Fruit fly (Drosophila melanogaster) whole organism, embryonic: ENCODE data around the gene CG17996.

Source experiments
- Antp ChIP-seq: fragments of 200-800 bp; sonication (Bioruptor generic); optimal IDR thresholded peaks from 3 replicates; lab custom pipeline; 2016; ENCODE audit warnings: missing biosample characterization, missing genetic modification characterization
- Asciz ChIP-seq: fragments of 200-800 bp; sonication (Bioruptor generic); optimal IDR thresholded peaks from 2 replicates; lab custom pipeline; 2017; ENCODE audit warnings: missing biosample characterization, mild to moderate bottlenecking, missing genetic modification characterization, missing genetic modification reagents
- Bteb2 ChIP-seq: fragments of 200-800 bp; sonication (Bioruptor generic); optimal IDR thresholded peaks from 2 replicates; lab custom pipeline; 2016; ENCODE audit warnings: missing biosample characterization, missing genetic modification characterization
- CG10267 ChIP-seq: fragments of 200-800 bp; sonication (Bioruptor generic); optimal IDR thresholded peaks from 2 replicates; lab custom pipeline; 2018; ENCODE audit warnings: missing biosample characterization, mild to moderate bottlenecking, missing genetic modification characterization, moderate library complexity
- CG10462 ChIP-seq: fragments of 200-800 bp; sonication (Bioruptor generic); optimal IDR thresholded peaks from 2 replicates; lab custom pipeline; 2016; ENCODE audit warnings: missing biosample characterization, missing genetic modification characterization
- CG10565 ChIP-seq: fragments of 200-800 bp; sonication (Bioruptor generic); optimal IDR thresholded peaks from 3 replicates; lab custom pipeline; 2016; ENCODE audit warnings: missing biosample characterization, mild to moderate bottlenecking, missing genetic modification characterization
- CG10654 ChIP-seq: fragments of 200-800 bp; sonication (Bioruptor generic); optimal IDR thresholded peaks from 2 replicates; lab custom pipeline; 2016; ENCODE audit warnings: missing biosample characterization, missing genetic modification characterization
- CG15269 ChIP-seq: fragments of 200-800 bp; sonication (Bioruptor generic); optimal IDR thresholded peaks from 2 replicates; lab custom pipeline; 2018; ENCODE audit warnings: missing biosample characterization, mild to moderate bottlenecking, missing genetic modification characterization, moderate library complexity
- CG2712 ChIP-seq: fragments of 200-800 bp; optimal IDR thresholded peaks from 3 replicates; lab custom pipeline; 2019; ENCODE audit warnings: missing biosample characterization, mild to moderate bottlenecking, missing genetic modification characterization, moderate library complexity
- CG3065 ChIP-seq: fragments of 200-800 bp; sonication (Bioruptor generic); optimal IDR thresholded peaks from 2 replicates; lab custom pipeline; 2016; ENCODE audit warnings: missing biosample characterization, missing genetic modification characterization
- CG32532 ChIP-seq: fragments of 200-800 bp; sonication (Bioruptor generic); IDR thresholded peaks from 2 replicates; pipeline ENCODE4 v1.3.6; 2022; ENCODE audit warnings: missing biosample characterization, missing genetic modification characterization
- CG34376 ChIP-seq: fragments of 200-800 bp; sonication (Bioruptor generic); optimal IDR thresholded peaks from 2 replicates; lab custom pipeline; 2018; ENCODE audit warnings: missing biosample characterization, mild to moderate bottlenecking, missing genetic modification characterization
- CG3726 ChIP-seq: fragments of 200-800 bp; sonication (Bioruptor generic); IDR thresholded peaks from 3 replicates; pipeline ENCODE4, ENCODE4 v1.3.6; 2022; ENCODE audit warnings: missing biosample characterization, missing genetic modification characterization
- CG3847 ChIP-seq: fragments of 200-800 bp; sonication (Bioruptor generic); IDR thresholded peaks from 2 replicates; pipeline ENCODE4 v1.3.6; 2022; ENCODE audit warnings: missing biosample characterization, missing genetic modification characterization
- CG6765 ChIP-seq: fragments of 200-800 bp; sonication (Bioruptor generic); optimal IDR thresholded peaks from 3 replicates; lab custom pipeline; 2017; ENCODE audit warnings: missing biosample characterization, mild to moderate bottlenecking, missing genetic modification characterization
- CG7357 ChIP-seq: fragments of 200-800 bp; sonication (Bioruptor generic); IDR thresholded peaks from 3 replicates; pipeline ENCODE4 v1.3.6; 2022; ENCODE audit warnings: missing biosample characterization, missing genetic modification characterization
- CG7928 ChIP-seq: fragments of 200-800 bp; sonication (Bioruptor generic); optimal IDR thresholded peaks from 2 replicates; lab custom pipeline; 2017; ENCODE audit warnings: missing biosample characterization, mild to moderate bottlenecking, missing genetic modification characterization
- CG8765 ChIP-seq: fragments of 200-800 bp; sonication (Bioruptor generic); IDR thresholded peaks from 2 replicates; pipeline ENCODE4 v1.3.6; 2022; ENCODE audit warnings: missing biosample characterization, missing genetic modification characterization
- CG8944 ChIP-seq: fragments of 200-800 bp; sonication (Bioruptor generic); optimal IDR thresholded peaks from 3 replicates; lab custom pipeline; 2016; ENCODE audit warnings: missing biosample characterization, missing genetic modification characterization
- CHES-1-like ChIP-seq: fragments of 200-800 bp; sonication (Bioruptor generic); optimal IDR thresholded peaks from 2 replicates; lab custom pipeline; 2016; ENCODE audit warnings: missing biosample characterization, missing genetic modification characterization
- CkIIα-i1 ChIP-seq: fragments of 200-800 bp; sonication (Bioruptor generic); IDR thresholded peaks from 2 replicates; pipeline ENCODE4 v1.3.6; 2022; ENCODE audit warnings: missing biosample characterization, missing genetic modification characterization
- Dek ChIP-seq: fragments of 200-800 bp; sonication (Bioruptor generic); optimal IDR thresholded peaks from 3 replicates; lab custom pipeline; 2019; ENCODE audit warnings: missing biosample characterization, mild to moderate bottlenecking, missing genetic modification characterization, moderate library complexity
- Dip2 ChIP-seq: fragments of 200-800 bp; sonication (Bioruptor generic); IDR thresholded peaks from 2 replicates; pipeline ENCODE4 v1.3.6; 2022; ENCODE audit warnings: missing biosample characterization, missing genetic modification characterization
- Dip3 ChIP-seq: fragments of 200-800 bp; sonication (Bioruptor generic); optimal IDR thresholded peaks from 3 replicates; lab custom pipeline; 2016; ENCODE audit warnings: missing biosample characterization, missing genetic modification characterization
- Dref ChIP-seq: fragments of 200-800 bp; sonication (Bioruptor generic); IDR thresholded peaks from 2 replicates; pipeline ENCODE4 v1.3.6; 2022; ENCODE audit warnings: missing biosample characterization, missing genetic modification characterization
- Gug ChIP-seq: fragments of 200-800 bp; sonication (Bioruptor generic); IDR thresholded peaks from 4 replicates; pipeline ENCODE4 v1.3.6; 2022; ENCODE audit warnings: missing biosample characterization, missing genetic modification characterization
- MESR4 ChIP-seq: fragments of 200-800 bp; sonication (Bioruptor generic); optimal IDR thresholded peaks from 2 replicates; lab custom pipeline; 2018; ENCODE audit warnings: missing biosample characterization, mild to moderate bottlenecking, missing genetic modification characterization, moderate library complexity
- Max ChIP-seq: fragments of 200-800 bp; sonication (Bioruptor generic); optimal IDR thresholded peaks from 2 replicates; lab custom pipeline; 2016; ENCODE audit warnings: missing biosample characterization, mild to moderate bottlenecking, missing genetic modification characterization
- Usf ChIP-seq: fragments of 200-800 bp; sonication (Bioruptor generic); optimal IDR thresholded peaks from 2 replicates; lab custom pipeline; 2017; ENCODE audit warnings: missing genotype, missing biosample characterization, missing genetic modification characterization
- ab ChIP-seq: fragments of 200-800 bp; sonication (Bioruptor generic); optimal IDR thresholded peaks from 2 replicates; lab custom pipeline; 2016; ENCODE audit warnings: missing biosample characterization, missing genetic modification characterization
- amos ChIP-seq: fragments of 200-800 bp; sonication (Bioruptor generic); IDR thresholded peaks from 2 replicates; pipeline ENCODE4 v1.3.6; 2022; ENCODE audit warnings: missing biosample characterization, missing genetic modification characterization; ENCODE audit not compliant: partially characterized antibody
- cg ChIP-seq: fragments of 200-800 bp; sonication (Bioruptor generic); optimal IDR thresholded peaks from 3 replicates; lab custom pipeline; 2019; ENCODE audit warnings: missing biosample characterization, mild to moderate bottlenecking, missing genetic modification characterization, moderate library complexity
- dati ChIP-seq: fragments of 200-800 bp; sonication (Bioruptor generic); IDR thresholded peaks from 2 replicates; pipeline ENCODE4 v1.3.6; 2022; ENCODE audit warnings: missing biosample characterization, missing genetic modification characterization
- dm ChIP-seq: fragments of 200-800 bp; sonication (Bioruptor generic); optimal IDR thresholded peaks from 3 replicates; lab custom pipeline; 2016; ENCODE audit warnings: missing biosample characterization, missing genetic modification characterization
- dmrt11E ChIP-seq: fragments of 200-800 bp; sonication (Bioruptor generic); optimal IDR thresholded peaks from 3 replicates; lab custom pipeline; 2018; ENCODE audit warnings: missing biosample characterization, mild to moderate bottlenecking, missing genetic modification characterization, moderate library complexity
- ems ChIP-seq: fragments of 200-800 bp; sonication (Bioruptor generic); optimal IDR thresholded peaks from 3 replicates; lab custom pipeline; 2016; ENCODE audit warnings: missing biosample characterization, missing genetic modification characterization
- esg ChIP-seq: fragments of 200-800 bp; sonication (Bioruptor generic); conservative IDR thresholded peaks from 2 replicates; pipeline ENCODE4 v1.3.6; 2022; ENCODE audit warnings: missing biosample characterization, missing genetic modification characterization
- gcm2 ChIP-seq: fragments of 200-800 bp; sonication (Bioruptor generic); optimal IDR thresholded peaks from 2 replicates; lab custom pipeline; 2016; ENCODE audit warnings: missing biosample characterization, missing genetic modification characterization
- gt ChIP-seq: fragments of 200-800 bp; sonication (Bioruptor generic); IDR thresholded peaks from 2 replicates; pipeline ENCODE4 v1.3.6; 2022; ENCODE audit warnings: missing biosample characterization, missing genetic modification characterization
- nau ChIP-seq: fragments of 200-800 bp; sonication (Bioruptor generic); optimal IDR thresholded peaks from 3 replicates; lab custom pipeline; 2017; ENCODE audit warnings: missing biosample characterization, mild to moderate bottlenecking, missing genetic modification characterization, missing genetic modification reagents
- nom ChIP-seq: fragments of 200-800 bp; sonication (Bioruptor generic); optimal IDR thresholded peaks from 2 replicates; lab custom pipeline; 2017; ENCODE audit warnings: missing biosample characterization, missing genetic modification characterization, mild to moderate bottlenecking, moderate library complexity, missing genetic modification reagents
- onecut ChIP-seq: fragments of 200-800 bp; sonication (Bioruptor generic); IDR thresholded peaks from 2 replicates; pipeline ENCODE4 v1.3.6; 2022; ENCODE audit warnings: missing biosample characterization, missing genetic modification characterization
- pan ChIP-seq, 4 experiments: fragments of >200 bp in 3 of 4; fragments of 200-800 bp in 1 of 4; sonication (Bioruptor generic) in 1 of 4; optimal IDR thresholded peaks in 3 of 4; IDR thresholded peaks in 1 of 4; 2 replicates each; pipeline versions ENCODE4 v1.3.6 to Lab custom; 2017 to 2022; ENCODE audit warnings: missing biosample characterization in 2 of 4, missing genetic modification characterization in 2 of 4, mixed read lengths in 1 of 4
- pfk ChIP-seq: fragments of 200-800 bp; sonication (Bioruptor generic); optimal IDR thresholded peaks from 2 replicates; lab custom pipeline; 2018; ENCODE audit warnings: missing biosample characterization, mild to moderate bottlenecking, missing genetic modification characterization, moderate library complexity
- pum ChIP-seq: fragments of 200-800 bp; sonication (Bioruptor generic); optimal IDR thresholded peaks from 2 replicates; lab custom pipeline; 2016; ENCODE audit warnings: missing biosample characterization, missing genetic modification characterization
- repo ChIP-seq: fragments of 200-800 bp; sonication (Bioruptor generic); optimal IDR thresholded peaks from 2 replicates; lab custom pipeline; 2016; ENCODE audit warnings: missing biosample characterization, missing genetic modification characterization
- sob ChIP-seq: fragments of 200-800 bp; sonication (Bioruptor generic); IDR thresholded peaks from 2 replicates; pipeline ENCODE4 v1.3.6; 2022; ENCODE audit warnings: missing biosample characterization, missing genetic modification characterization
- sr ChIP-seq: fragments of 200-800 bp; sonication (Bioruptor generic); IDR thresholded peaks from 3 replicates; pipeline ENCODE4 v1.3.6; 2022; ENCODE audit warnings: missing biosample characterization, missing genetic modification characterization
- tna ChIP-seq: fragments of 200-800 bp; sonication (Bioruptor generic); IDR thresholded peaks from 2 replicates; pipeline ENCODE4 v1.3.6; 2022; ENCODE audit warnings: missing biosample characterization, missing genetic modification characterization; ENCODE audit not compliant: partially characterized antibody
- trem ChIP-seq: fragments of 200-800 bp; optimal IDR thresholded peaks from 3 replicates; lab custom pipeline; 2019; ENCODE audit warnings: missing biosample characterization, mild to moderate bottlenecking, missing genetic modification characterization, moderate library complexity
- twi ChIP-seq: fragments of 200-800 bp; optimal IDR thresholded peaks from 2 replicates; lab custom pipeline; 2019; ENCODE audit warnings: missing biosample characterization, mild to moderate bottlenecking, missing genetic modification characterization, moderate library complexity
- vnd ChIP-seq: fragments of 200-800 bp; sonication (Bioruptor generic); IDR thresholded peaks from 3 replicates; pipeline ENCODE4 v1.3.6; 2022; ENCODE audit warnings: missing biosample characterization, missing genetic modification characterization; ENCODE audit not compliant: partially characterized antibody

CG17996 gene

DNA sequence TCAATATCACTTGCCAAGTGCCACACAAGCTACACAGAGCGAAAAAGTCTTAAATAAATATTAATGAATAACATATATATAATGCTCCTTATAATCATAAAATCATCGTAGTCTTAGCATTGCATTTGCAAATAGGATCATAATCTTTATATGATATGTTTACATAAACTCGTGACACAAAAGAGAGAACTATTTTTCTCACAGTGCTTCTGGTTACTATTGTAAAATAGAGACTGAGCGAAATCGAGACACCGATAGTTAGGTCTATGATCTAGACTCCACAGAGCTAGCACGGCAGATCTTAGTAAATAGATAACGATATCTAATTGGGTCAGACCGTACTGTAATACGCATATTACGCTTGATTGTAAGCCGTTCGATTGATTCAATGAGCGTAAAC lies 21.1 kb downstream of the CG17996 start (continued):
- TF ChIP-seq CG7928 (GFP tag; lab: Kevin White, UChicago) (no peak), CG34376 (GFP tag; lab: Kevin White, UChicago) (no peak), tna (no peak), pan (optimal IDR thresholded peaks at IDR 0.05; lab: Kevin White, UChicago) (no peak), pan (GFP tag; optimal IDR thresholded peaks at IDR 0.05 in 1 of 2, IDR thresholded peaks at IDR 0.05 in 1 of 2) (no peak), ab (no peak), Dek (tag; lab: Kevin White, UChicago) (peak; percentile 65), ems (GFP tag; lab: Kevin White, UChicago) (peak; percentile 34), dati (GFP tag; lab: Robert Waterston, UW) (no peak), Max (GFP tag; lab: Kevin White, UChicago) (peak; percentile 20), Dip3 (no peak), amos (GFP tag; lab: Robert Waterston, UW) (no peak), CG8944 (GFP tag; lab: Kevin White, UChicago) (no peak), twi (tag; lab: Kevin White, UChicago) (peak; percentile 0), sr (GFP tag; lab: Robert Waterston, UW) (no peak), CG32532 (GFP tag; lab: Robert Waterston, UW) (no peak), gcm2 (GFP tag; lab: Kevin White, UChicago) (no peak), pfk (GFP tag; lab: Kevin White, UChicago) (no peak), gt (GFP tag; lab: Robert Waterston, UW) (no peak), CG10267 (tag; lab: Kevin White, UChicago) (peak; percentile 22), CG3065 (GFP tag; lab: Kevin White, UChicago) (no peak), CHES-1-like (GFP tag; lab: Kevin White, UChicago) (peak; percentile 5), CG10462 (GFP tag; lab: Kevin White, UChicago) (peak; percentile 4), Bteb2 (GFP tag; lab: Kevin White, UChicago) (peak; percentile 27), CkIIα-i1 (0 out of 2 replicates have a peak, but pooled peaks have one; percentile 64), dmrt11E (tag; lab: Kevin White, UChicago) (peak; percentile 58), CG3847 (GFP tag; lab: Robert Waterston, UW) (peak; percentile 69), MESR4 (GFP tag; lab: Kevin White, UChicago) (no peak), dm (GFP tag; lab: Kevin White, UChicago) (no peak), pum (GFP tag; lab: Kevin White, UChicago) (peak; percentile 4), Dref (GFP tag; lab: Robert Waterston, UW) (no peak), repo (GFP tag; lab: Kevin White, UChicago) (no peak), CG7357 (GFP tag; lab: Robert Waterston, UW) (no peak), CG15269 (tag; lab: Kevin White, UChicago) (peak; percentile 87), nom (GFP tag; lab: Kevin White, UChicago) (no peak), Gug (GFP tag; lab: Robert Waterston, UW) (no peak), onecut (GFP tag; lab: Robert Waterston, UW) (peak; percentile 69), CG8765 (GFP tag; lab: Robert Waterston, UW) (no peak), Antp (GFP tag; lab: Kevin White, UChicago) (no peak), sob (GFP tag; lab: Robert Waterston, UW) (peak; percentile 89), CG3726 (GFP tag; lab: Robert Waterston, UW) (no peak), Usf (no peak), CG2712 (no peak), esg (GFP tag; lab: Robert Waterston, UW) (peak; percentile 81), nau (GFP tag; lab: Kevin White, UChicago) (no peak), Asciz (GFP tag; lab: Kevin White, UChicago) (no peak), cg (GFP tag; lab: Kevin White, UChicago) (no peak), trem (tag; lab: Kevin White, UChicago) (no peak), CG10565 (GFP tag; lab: Kevin White, UChicago) (no peak), CG10654 (GFP tag; lab: Kevin White, UChicago) (no peak), vnd (GFP tag; lab: Robert Waterston, UW) (no peak), Dip2 (no peak), CG6765 (no peak)
